Fruit fly (Drosophila melanogaster): Measurements from ENCODE around the gene LManI.

LManI gene

dm6 chr2L:10413251-10414127, 43.6 kb downstream of the LManI start, which contains the start of the genes CG5355 and Klp31E (continued):
- peak; percentile 30 to 84 for TF ChIP-seq crp (GFP tag; optimal IDR thresholded peaks at IDR 0.05)
- TF ChIP-seq Hr51 (GFP tag; optimal IDR thresholded peaks at IDR 0.05), result peak in 1 of 2 experiments; percentile 40
- no peak for TF ChIP-seq CG17612 (GFP tag; IDR thresholded peaks at IDR 0.05)
- TF ChIP-seq kah (GFP tag; optimal IDR thresholded peaks at IDR 0.05), result no peak
- peak; percentile 61; the same call in 2 of the 3 replicates for TF ChIP-seq dysf (GFP tag; IDR thresholded peaks at IDR 0.05)
- TF ChIP-seq CG17829 (tag; optimal IDR thresholded peaks at IDR 0.05), result peak; percentile 84
- no peak for TF ChIP-seq Hr78 (GFP tag; optimal IDR thresholded peaks at IDR 0.05)
- no peak for TF ChIP-seq CG9876 (GFP tag; optimal IDR thresholded peaks at IDR 0.05)
- no peak for TF ChIP-seq jigr1 (GFP tag; IDR thresholded peaks at IDR 0.05)
- TF ChIP-seq CrebB (tag; optimal IDR thresholded peaks at IDR 0.05), result no peak
- no peak for TF ChIP-seq Jarid2 (GFP tag; optimal IDR thresholded peaks at IDR 0.05)
- TF ChIP-seq Adf1 (GFP tag; IDR thresholded peaks at IDR 0.05), result no peak
- no peak for TF ChIP-seq CG7987 (GFP tag; optimal IDR thresholded peaks at IDR 0.05)
- TF ChIP-seq CG14014 (GFP tag; IDR thresholded peaks at IDR 0.05), result no peak
- no peak for TF ChIP-seq Dek (tag; optimal IDR thresholded peaks at IDR 0.05)
- peak; percentile 68 for TF ChIP-seq CG1602 (GFP tag; optimal IDR thresholded peaks at IDR 0.05)
- peak; percentile 61 for TF ChIP-seq CG13296 (GFP tag; optimal IDR thresholded peaks at IDR 0.05)
- peak; percentile 32 for TF ChIP-seq en (GFP tag; optimal IDR thresholded peaks at IDR 0.05)
- TF ChIP-seq unpg (GFP tag; optimal IDR thresholded peaks at IDR 0.05), result peak; percentile 48
- peak; percentile 28 for TF ChIP-seq CG31388 (GFP tag; optimal IDR thresholded peaks at IDR 0.05)
- peak; percentile 15 for TF ChIP-seq vfl (GFP tag; optimal IDR thresholded peaks at IDR 0.05)
- TF ChIP-seq Deaf1 (tag; optimal IDR thresholded peaks at IDR 0.05), result no peak
- TF ChIP-seq CG12942 (GFP tag; optimal IDR thresholded peaks at IDR 0.05), result peak; percentile 42
- TF ChIP-seq Bdp1 (GFP tag; optimal IDR thresholded peaks at IDR 0.05), result peak; percentile 17
- peak; percentile 31 for TF ChIP-seq H2.0 (GFP tag; IDR thresholded peaks at IDR 0.05)
- TF ChIP-seq CG6175 (GFP tag; IDR thresholded peaks at IDR 0.05), result no peak
- peak; percentile 13 for TF ChIP-seq trh (GFP tag; optimal IDR thresholded peaks at IDR 0.05)
- TF ChIP-seq schlank (tag; optimal IDR thresholded peaks at IDR 0.05), result no peak
- TF ChIP-seq Atf6 (GFP tag; IDR thresholded peaks at IDR 0.05), result peak; percentile 62
- TF ChIP-seq CG11696 (GFP tag; IDR thresholded peaks at IDR 0.05), result peak; percentile 61; the same call in 1 of the 2 replicates
- peak in 1 of 3 experiments; percentile 82 for TF ChIP-seq lola (GFP tag; optimal IDR thresholded peaks at IDR 0.05)
- TF ChIP-seq CG16813 (GFP tag; IDR thresholded peaks at IDR 0.05; ENCODE audit: partially characterized antibody), result peak; percentile 68
- peak; percentile 64 for TF ChIP-seq CG3281 (GFP tag; optimal IDR thresholded peaks at IDR 0.05)
- peak; percentile 55 for TF ChIP-seq ind (GFP tag; optimal IDR thresholded peaks at IDR 0.05)
- TF ChIP-seq Lim3 (GFP tag; IDR thresholded peaks at IDR 0.05), result no peak
- no peak for TF ChIP-seq emc (GFP tag; optimal IDR thresholded peaks at IDR 0.05)
- no peak for TF ChIP-seq ttk (GFP tag; IDR thresholded peaks at IDR 0.05)
- peak; percentile 81 for TF ChIP-seq Scr (GFP tag; IDR thresholded peaks at IDR 0.05; ENCODE audit: partially characterized antibody)
- peak; percentile 77 for TF ChIP-seq Ssrp (tag; optimal IDR thresholded peaks at IDR 0.05)
- TF ChIP-seq CG6813 (GFP tag; optimal IDR thresholded peaks at IDR 0.05), result no peak
- peak; percentile 72 for TF ChIP-seq Doc3 (GFP tag; IDR thresholded peaks at IDR 0.05; ENCODE audit: partially characterized antibody)
- peak; percentile 72 for TF ChIP-seq MBD-R2 (GFP tag; IDR thresholded peaks at IDR 0.05)
- TF ChIP-seq CG6254 (GFP tag; optimal IDR thresholded peaks at IDR 0.05), result no peak
- no peak for TF ChIP-seq corto (GFP tag; optimal IDR thresholded peaks at IDR 0.05)
- peak; percentile 62 for TF ChIP-seq CG1233 (GFP tag; optimal IDR thresholded peaks at IDR 0.05)
- no peak for TF ChIP-seq lbe (GFP tag; optimal IDR thresholded peaks at IDR 0.05)
- peak; percentile 6 for TF ChIP-seq CG4617 (GFP tag; optimal IDR thresholded peaks at IDR 0.05; ENCODE audit: borderline replicate concordance)
- TF ChIP-seq Hr39 (optimal IDR thresholded peaks at IDR 0.05), result no peak

All from whole organism, embryonic.